Fruit fly (Drosophila melanogaster): ENCODE data around the gene squ.

Gene squ

DNA sequence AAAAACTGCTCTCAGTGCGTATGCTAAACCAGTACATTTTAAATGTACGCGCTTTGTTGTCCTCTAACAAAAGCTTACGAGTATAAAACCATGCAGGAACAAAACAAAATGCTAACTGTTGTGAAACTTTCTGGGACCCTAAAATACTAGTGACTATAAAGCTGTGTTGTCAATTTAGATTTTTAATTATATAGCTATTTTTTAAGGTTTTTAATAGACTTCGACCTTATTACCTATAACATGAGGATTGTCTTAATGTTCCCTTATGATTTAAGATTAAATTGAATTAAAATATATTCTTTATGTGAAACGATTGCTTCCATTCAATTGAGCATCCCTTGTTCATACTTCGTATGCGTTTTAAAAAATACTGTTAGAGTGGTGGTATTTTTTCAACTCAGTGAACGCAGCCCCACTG, 23.2 kb upstream of the squ start (continued):
- no peak for TF ChIP-seq CG1529 (GFP tag; optimal IDR thresholded peaks at IDR 0.05)
- peak; percentile 14 for TF ChIP-seq Mad (GFP tag; optimal IDR thresholded peaks at IDR 0.05)
- TF ChIP-seq chn (GFP tag; optimal IDR thresholded peaks at IDR 0.05) = peak; percentile 7
- TF ChIP-seq CG12071 (GFP tag; optimal IDR thresholded peaks at IDR 0.05) = no peak
- TF ChIP-seq CG17361 (GFP tag; IDR thresholded peaks at IDR 0.05) = peak; percentile 89
- peak; percentile 91 for TF ChIP-seq Ptx1 (GFP tag; IDR thresholded peaks at IDR 0.05)
- TF ChIP-seq slp2 (GFP tag; optimal IDR thresholded peaks at IDR 0.05) = peak; percentile 10
- peak; percentile 35 for TF ChIP-seq CG9609 (GFP tag; optimal IDR thresholded peaks at IDR 0.05)
- TF ChIP-seq CG9876 (GFP tag; optimal IDR thresholded peaks at IDR 0.05) = no peak
- peak; percentile 65 for TF ChIP-seq Chrac-16 (GFP tag; optimal IDR thresholded peaks at IDR 0.05)
- TF ChIP-seq CG13624 (GFP tag; optimal IDR thresholded peaks at IDR 0.05) = peak; percentile 19
- no peak for TF ChIP-seq knrl (GFP tag; IDR thresholded peaks at IDR 0.05; ENCODE audit: partially characterized antibody)
- no peak for TF ChIP-seq ab (GFP tag; optimal IDR thresholded peaks at IDR 0.05)
- TF ChIP-seq slbo (GFP tag; IDR thresholded peaks at IDR 0.05) = peak; percentile 91
- TF ChIP-seq sob (GFP tag; IDR thresholded peaks at IDR 0.05) = peak; percentile 66; the same call in 1 of the 2 replicates
- TF ChIP-seq CG4328 (GFP tag; optimal IDR thresholded peaks at IDR 0.05) = no peak
- peak; percentile 78 for TF ChIP-seq CG11085 (GFP tag; IDR thresholded peaks at IDR 0.05)
- TF ChIP-seq CG7839 (tag; optimal IDR thresholded peaks at IDR 0.05) = peak; percentile 74
- TF ChIP-seq Xrp1 (GFP tag; IDR thresholded peaks at IDR 0.05) = peak; percentile 78
- TF ChIP-seq h (optimal IDR thresholded peaks at IDR 0.05) = no peak
- TF ChIP-seq tll (GFP tag; optimal IDR thresholded peaks at IDR 0.05) = no peak
- TF ChIP-seq CG11696 (GFP tag; IDR thresholded peaks at IDR 0.05) = 0 out of 2 replicates have a peak, but pooled peaks have one; percentile 7
- no peak for TF ChIP-seq Scr (GFP tag; IDR thresholded peaks at IDR 0.05; ENCODE audit: partially characterized antibody)
- TF ChIP-seq CG14014 (GFP tag; IDR thresholded peaks at IDR 0.05) = peak; percentile 74
- TF ChIP-seq prd (optimal IDR thresholded peaks at IDR 0.05) = no peak
- peak; percentile 90 for TF ChIP-seq prd (GFP tag; IDR thresholded peaks at IDR 0.05)
- peak; percentile 55 for TF ChIP-seq CG15696 (tag; optimal IDR thresholded peaks at IDR 0.05)
- peak; percentile 79; the same call in 1 of the 3 replicates for TF ChIP-seq jigr1 (GFP tag; IDR thresholded peaks at IDR 0.05)
- TF ChIP-seq Med (GFP tag) = peak; percentile 86
- TF ChIP-seq CG17328 (GFP tag; IDR thresholded peaks at IDR 0.05) = peak; percentile 70; the same call in 1 of the 2 replicates
- TF ChIP-seq mirr (GFP tag; optimal IDR thresholded peaks at IDR 0.05) = no peak
- peak; percentile 78 for TF ChIP-seq Lhr (GFP tag; optimal IDR thresholded peaks at IDR 0.05)
- peak; percentile 24 for TF ChIP-seq CG1603 (tag; optimal IDR thresholded peaks at IDR 0.05)
- TF ChIP-seq Hr39 (optimal IDR thresholded peaks at IDR 0.05) = no peak
- TF ChIP-seq bsh (GFP tag; optimal IDR thresholded peaks at IDR 0.05) = peak in 1 of 2 experiments; percentile 74
- peak; percentile 64 for TF ChIP-seq CG1602 (GFP tag; optimal IDR thresholded peaks at IDR 0.05)
- peak; percentile 21 for TF ChIP-seq D19B (GFP tag; optimal IDR thresholded peaks at IDR 0.05)
- TF ChIP-seq scrt (GFP tag; optimal IDR thresholded peaks at IDR 0.05) = no peak
- no peak for TF ChIP-seq CG2129 (GFP tag; IDR thresholded peaks at IDR 0.05; ENCODE audit: partially characterized antibody)
- TF ChIP-seq Lpt (GFP tag; optimal IDR thresholded peaks at IDR 0.05) = no peak
- TF ChIP-seq CG3726 (GFP tag; IDR thresholded peaks at IDR 0.05) = peak; percentile 58; the same call in 1 of the 3 replicates
- TF ChIP-seq da (GFP tag; optimal IDR thresholded peaks at IDR 0.05) = peak; percentile 5
- no peak for TF ChIP-seq BtbVII (GFP tag; optimal IDR thresholded peaks at IDR 0.05)
- no peak for TF ChIP-seq CG11504 (tag; optimal IDR thresholded peaks at IDR 0.05)
- peak; percentile 92 for TF ChIP-seq Sry-β (GFP tag; optimal IDR thresholded peaks at IDR 0.05)
- TF ChIP-seq exex (tag; optimal IDR thresholded peaks at IDR 0.05) = no peak
- no peak for TF ChIP-seq onecut (GFP tag; IDR thresholded peaks at IDR 0.05)
- peak; percentile 63 for TF ChIP-seq ara (GFP tag; IDR thresholded peaks at IDR 0.05)
- TF ChIP-seq wdn (GFP tag; IDR thresholded peaks at IDR 0.05) = peak; percentile 62; the same call in 1 of the 2 replicates
- peak; percentile 72 for TF ChIP-seq CG14441 (GFP tag; IDR thresholded peaks at IDR 0.05)
- peak; percentile 58 for TF ChIP-seq CG16815 (GFP tag; optimal IDR thresholded peaks at IDR 0.05)
- no peak for TF ChIP-seq Nf-YC (tag; optimal IDR thresholded peaks at IDR 0.05)

Data from whole organism, embryonic.